Fruit fly (Drosophila melanogaster): ENCODE results near the gene scramb1.

The scramb1 gene

DNA sequence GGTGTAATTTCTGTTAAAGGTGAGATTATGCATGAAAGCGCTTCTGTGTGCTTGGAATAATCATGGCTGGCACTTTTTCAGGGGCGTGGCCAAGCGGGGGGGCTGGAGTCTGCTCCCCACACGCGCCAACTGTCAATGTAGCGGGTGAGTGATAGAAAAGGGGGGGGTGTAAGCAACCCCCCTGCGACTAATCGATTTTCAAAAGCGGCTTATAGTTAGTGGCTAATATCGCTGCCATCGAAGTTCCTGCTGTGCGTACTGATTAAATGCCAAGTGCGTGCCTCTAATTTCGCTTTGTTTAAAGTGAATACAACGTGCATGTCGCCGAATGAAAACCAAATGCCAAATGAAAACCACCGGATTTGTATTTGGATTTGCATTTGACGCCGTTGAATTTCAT is 20.4 kb downstream of the scramb1 start:
- TF ChIP-seq CG14711 (tag; optimal IDR thresholded peaks at IDR 0.05): no peak
- no peak for TF ChIP-seq Clk (GFP tag; optimal IDR thresholded peaks at IDR 0.05)
- no peak for TF ChIP-seq pad (GFP tag; optimal IDR thresholded peaks at IDR 0.05)
- no peak for TF ChIP-seq toe (GFP tag; optimal IDR thresholded peaks at IDR 0.05)
- no peak for TF ChIP-seq kay (GFP tag; ENCODE audit: borderline replicate concordance)

DNA sequence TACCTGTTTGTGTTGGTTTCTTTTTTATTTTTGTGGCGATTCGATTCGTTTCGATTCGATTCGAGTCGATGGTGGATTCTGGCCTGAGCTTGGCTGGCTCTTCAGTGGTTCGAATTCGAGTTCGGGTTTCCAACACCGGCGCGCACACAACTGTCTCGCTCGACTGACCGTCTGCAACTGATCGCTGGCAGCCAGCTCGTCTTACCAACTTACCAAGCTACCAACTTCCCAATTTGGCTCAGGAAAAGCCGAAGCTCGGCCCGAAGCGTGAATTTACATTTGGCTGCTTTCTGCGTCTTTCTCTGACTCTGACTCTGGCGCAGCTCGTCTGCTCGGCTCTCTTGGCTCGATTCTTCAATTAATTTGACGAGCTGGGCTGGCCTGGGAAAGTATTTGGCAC is 23.4 kb downstream of the scramb1 start, which contains the start of gene ect:
ect (minus strand) TSS at position 183 of the 400 bp plus-strand sequence.
- TF ChIP-seq cic (GFP tag; optimal IDR thresholded peaks at IDR 0.05) (no peak), CG7101 (tag; optimal IDR thresholded peaks at IDR 0.05) (no peak), Clk (GFP tag; optimal IDR thresholded peaks at IDR 0.05) (no peak), CG11617 (GFP tag; optimal IDR thresholded peaks at IDR 0.05) (no peak), CG14711 (tag; optimal IDR thresholded peaks at IDR 0.05) (no peak), kay (GFP tag; ENCODE audit: borderline replicate concordance) (no peak), cnc (optimal IDR thresholded peaks at IDR 0.05) (no peak)

DNA sequence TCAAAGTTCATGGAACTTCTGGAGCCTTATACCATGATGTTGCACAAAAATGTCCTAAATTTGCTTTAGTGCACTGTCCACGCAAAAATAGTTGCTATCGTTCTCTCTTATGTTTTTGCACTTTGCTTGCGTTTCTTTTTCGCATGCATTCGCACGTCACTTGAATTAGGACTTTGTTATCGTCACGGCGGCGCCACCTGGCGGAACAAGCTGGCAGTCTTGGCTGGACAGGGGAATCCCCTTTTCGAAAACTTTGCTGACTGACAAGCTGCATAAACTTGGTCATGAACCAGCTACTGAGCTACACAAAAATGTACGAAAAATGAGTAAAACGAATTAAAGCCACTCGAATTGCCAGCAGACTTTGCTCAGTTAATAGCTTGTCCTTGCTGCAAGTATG is 25.4 kb downstream of the scramb1 start:
- TF ChIP-seq CG33017 (tag; optimal IDR thresholded peaks at IDR 0.05) (no peak), Crg-1 (GFP tag; optimal IDR thresholded peaks at IDR 0.05) (no peak), CG12768 (GFP tag; optimal IDR thresholded peaks at IDR 0.05) (no peak), Mnt (GFP tag; optimal IDR thresholded peaks at IDR 0.05) (no peak), tj (GFP tag; optimal IDR thresholded peaks at IDR 0.05) (no peak), cic (GFP tag; optimal IDR thresholded peaks at IDR 0.05) (no peak), bab1 (GFP tag; optimal IDR thresholded peaks at IDR 0.05) (no peak), CG7101 (tag; optimal IDR thresholded peaks at IDR 0.05) (no peak), CG1620 (GFP tag; optimal IDR thresholded peaks at IDR 0.05) (no peak), kay (GFP tag; ENCODE audit: borderline replicate concordance) (no peak), Hr96 (GFP tag; optimal IDR thresholded peaks at IDR 0.05) (no peak), cnc (optimal IDR thresholded peaks at IDR 0.05) (no peak), pad (GFP tag; optimal IDR thresholded peaks at IDR 0.05) (no peak), CG14711 (tag; optimal IDR thresholded peaks at IDR 0.05) (no peak), CG11617 (GFP tag; optimal IDR thresholded peaks at IDR 0.05) (no peak), ovo (GFP tag; optimal IDR thresholded peaks at IDR 0.05) (no peak), toe (GFP tag; optimal IDR thresholded peaks at IDR 0.05) (no peak), Clk (GFP tag; optimal IDR thresholded peaks at IDR 0.05) (no peak), CG5204 (GFP tag; optimal IDR thresholded peaks at IDR 0.05) (no peak), CG7045 (GFP tag; optimal IDR thresholded peaks at IDR 0.05) (no peak)

DNA sequence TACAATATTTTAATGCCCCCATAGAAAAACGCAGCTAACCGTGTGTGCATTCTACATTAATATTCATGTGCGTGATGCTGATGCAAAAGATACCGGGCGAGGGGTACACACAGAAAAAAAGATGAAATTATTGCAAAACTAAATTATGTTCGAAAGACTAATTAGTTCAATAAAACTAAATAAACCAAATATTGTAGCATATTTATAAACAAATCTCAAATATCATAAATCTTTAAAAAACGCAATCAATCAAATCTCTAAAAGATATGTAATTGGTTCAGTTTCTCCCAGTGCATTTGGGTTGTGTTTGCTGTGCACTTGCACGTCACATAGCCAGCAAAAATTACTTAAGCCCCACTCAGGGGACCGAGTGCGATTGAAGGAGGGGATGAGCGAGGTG is 26.5 kb downstream of the scramb1 start:
- TF ChIP-seq toe (GFP tag; optimal IDR thresholded peaks at IDR 0.05) (no peak), Hr96 (GFP tag; optimal IDR thresholded peaks at IDR 0.05) (no peak), CG33017 (tag; optimal IDR thresholded peaks at IDR 0.05) (no peak), ovo (GFP tag; optimal IDR thresholded peaks at IDR 0.05) (no peak), CG12768 (GFP tag; optimal IDR thresholded peaks at IDR 0.05) (no peak), CG7045 (GFP tag; optimal IDR thresholded peaks at IDR 0.05) (no peak), cnc (optimal IDR thresholded peaks at IDR 0.05) (no peak), tj (GFP tag; optimal IDR thresholded peaks at IDR 0.05) (no peak), pad (GFP tag; optimal IDR thresholded peaks at IDR 0.05) (no peak), CG7101 (tag; optimal IDR thresholded peaks at IDR 0.05) (no peak), CG1620 (GFP tag; optimal IDR thresholded peaks at IDR 0.05) (no peak), CG5204 (GFP tag; optimal IDR thresholded peaks at IDR 0.05) (no peak), bab1 (GFP tag; optimal IDR thresholded peaks at IDR 0.05) (no peak), Crg-1 (GFP tag; optimal IDR thresholded peaks at IDR 0.05) (no peak)

DNA sequence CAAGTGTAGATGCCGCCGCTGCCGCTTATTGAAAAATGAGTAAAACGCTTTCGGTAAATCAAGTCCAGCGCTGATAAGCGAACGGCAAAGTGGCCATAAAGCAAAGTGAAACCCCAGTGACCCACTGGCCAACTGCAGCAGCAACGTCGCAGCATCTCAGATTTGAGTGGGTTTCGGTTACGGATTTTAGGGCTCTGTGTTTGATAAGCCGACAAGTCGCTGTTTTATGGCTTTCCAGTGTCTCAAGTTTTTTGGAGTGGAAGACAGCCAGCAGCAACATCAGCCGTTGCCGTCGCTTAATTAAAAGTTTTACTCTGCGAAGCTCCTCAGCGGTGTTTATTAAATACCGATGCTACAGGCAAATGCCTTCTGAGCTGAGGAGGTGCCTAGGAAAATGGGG is 27.7 kb downstream of the scramb1 start:
- TF ChIP-seq CG12768 (GFP tag; optimal IDR thresholded peaks at IDR 0.05) (no peak), kay (GFP tag; ENCODE audit: borderline replicate concordance) (no peak), bab1 (GFP tag; optimal IDR thresholded peaks at IDR 0.05) (no peak), Hr96 (GFP tag; optimal IDR thresholded peaks at IDR 0.05) (no peak), cnc (optimal IDR thresholded peaks at IDR 0.05) (no peak), Mnt (GFP tag; optimal IDR thresholded peaks at IDR 0.05) (no peak)

DNA sequence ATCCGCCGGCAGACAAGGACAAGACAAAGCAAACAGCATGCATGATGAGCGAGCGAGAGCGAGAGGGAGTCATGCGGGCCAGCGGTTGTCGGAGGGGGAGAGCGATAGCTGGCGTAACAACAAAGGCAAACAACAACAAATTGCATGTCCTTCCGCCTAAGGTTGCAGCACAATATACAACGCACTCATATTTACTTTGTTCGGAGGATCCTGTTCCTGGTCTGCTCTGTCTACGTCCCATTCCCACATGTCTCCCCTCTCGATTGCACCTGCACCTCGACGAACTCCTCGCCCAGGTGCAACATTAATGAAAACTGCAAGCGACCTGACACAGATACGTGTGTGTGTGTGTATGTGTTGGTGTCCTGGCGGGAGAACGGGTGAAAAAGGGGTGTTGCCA is 35.9 kb downstream of the scramb1 start:
- no peak for TF ChIP-seq CG12768 (GFP tag; optimal IDR thresholded peaks at IDR 0.05)
- TF ChIP-seq CG7101 (tag; optimal IDR thresholded peaks at IDR 0.05): no peak
- TF ChIP-seq kay (GFP tag; ENCODE audit: borderline replicate concordance): no peak
- no peak for TF ChIP-seq CG7045 (GFP tag; optimal IDR thresholded peaks at IDR 0.05)
- no peak for TF ChIP-seq Crg-1 (GFP tag; optimal IDR thresholded peaks at IDR 0.05)
- no peak for TF ChIP-seq tj (GFP tag; optimal IDR thresholded peaks at IDR 0.05)
- no peak for TF ChIP-seq Mnt (GFP tag; optimal IDR thresholded peaks at IDR 0.05)
- no peak for TF ChIP-seq pad (GFP tag; optimal IDR thresholded peaks at IDR 0.05)
- TF ChIP-seq CG11617 (GFP tag; optimal IDR thresholded peaks at IDR 0.05): no peak
- no peak for TF ChIP-seq toe (GFP tag; optimal IDR thresholded peaks at IDR 0.05)
- TF ChIP-seq Hr96 (GFP tag; optimal IDR thresholded peaks at IDR 0.05): no peak
- no peak for TF ChIP-seq Clk (GFP tag; optimal IDR thresholded peaks at IDR 0.05)
- TF ChIP-seq cnc (optimal IDR thresholded peaks at IDR 0.05): no peak
- no peak for TF ChIP-seq cic (GFP tag; optimal IDR thresholded peaks at IDR 0.05)
- TF ChIP-seq CG5204 (GFP tag; optimal IDR thresholded peaks at IDR 0.05): no peak
- TF ChIP-seq bab1 (GFP tag; optimal IDR thresholded peaks at IDR 0.05): no peak
- TF ChIP-seq CG33017 (tag; optimal IDR thresholded peaks at IDR 0.05): no peak
- TF ChIP-seq CG1620 (GFP tag; optimal IDR thresholded peaks at IDR 0.05): no peak
- no peak for TF ChIP-seq CG14711 (tag; optimal IDR thresholded peaks at IDR 0.05)

DNA sequence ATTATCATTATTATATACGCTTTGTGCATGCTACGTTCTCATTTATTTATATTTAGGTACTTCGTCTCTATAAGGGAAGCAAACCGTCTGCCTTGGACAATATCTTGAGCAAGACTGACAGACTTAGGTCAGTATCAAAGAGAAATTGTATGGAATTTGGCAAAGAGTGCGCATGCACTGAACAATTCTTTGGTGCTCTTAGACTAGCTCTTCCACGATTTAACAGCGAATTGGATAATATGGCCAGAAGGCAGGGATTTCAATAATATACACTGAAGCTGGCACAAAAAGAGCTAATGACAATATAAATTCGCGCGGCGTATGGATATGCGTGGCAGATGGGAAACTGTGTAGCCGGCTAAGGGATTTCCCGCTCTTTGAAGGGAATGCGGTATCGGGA is 38.1 kb downstream of the scramb1 start:
- TF ChIP-seq cic (GFP tag; optimal IDR thresholded peaks at IDR 0.05) (no peak), CG12768 (GFP tag; optimal IDR thresholded peaks at IDR 0.05) (no peak), CG7101 (tag; optimal IDR thresholded peaks at IDR 0.05) (no peak), bab1 (GFP tag; optimal IDR thresholded peaks at IDR 0.05) (no peak), kay (GFP tag; ENCODE audit: borderline replicate concordance) (no peak), cnc (optimal IDR thresholded peaks at IDR 0.05) (no peak), pad (GFP tag; optimal IDR thresholded peaks at IDR 0.05) (no peak), Mnt (GFP tag; optimal IDR thresholded peaks at IDR 0.05) (no peak)

All from whole organism, adult.